Worm (Caenorhabditis elegans) whole organism, dauer: ENCODE measurements around the gene nkb-3.

ENCODE experiments used
- unc-62 ChIP-seq: sonication (generic microtip); optimal IDR thresholded peaks from 2 replicates; lab custom pipeline; 2017; ENCODE audit warnings: missing biosample characterization, missing genetic modification reagents, missing genetic modification characterization

The nkb-3 gene

ce11 chrX:13770508-13770978 lies at the start of gene nkb-3:
Gene nkb-3 (minus strand): TSS chrX:13770558.
- TF ChIP-seq unc-62 (GFP tag; lab: Kevin White, UChicago): no peak

- no peak for TF ChIP-seq unc-62 (GFP tag; lab: Kevin White, UChicago)
These were observed 48.4 kb upstream of the nkb-3 start for ce11 chrX:13818791-13819190.

ce11 chrX:13811929-13812328 lies 41.6 kb upstream of the nkb-3 start:
- TF ChIP-seq unc-62 (GFP tag; lab: Kevin White, UChicago): no peak

ce11 chrX:13811156-13811555 lies 40.8 kb upstream of the nkb-3 start:
- no peak for TF ChIP-seq unc-62 (GFP tag; lab: Kevin White, UChicago)

- TF ChIP-seq unc-62 (GFP tag; lab: Kevin White, UChicago): no peak
These were observed 39.4 kb upstream of the nkb-3 start, which contains the start of gene obr-3 for ce11 chrX:13809773-13810172. Gene obr-3 (minus strand): TSS chrX:13809873.

- no peak for TF ChIP-seq unc-62 (GFP tag; lab: Kevin White, UChicago)
These were observed 32.9 kb upstream of the nkb-3 start for ce11 chrX:13803246-13803645.

- no peak for TF ChIP-seq unc-62 (GFP tag; lab: Kevin White, UChicago)
These were observed 23.2 kb upstream of the nkb-3 start, which contains the start of gene ZK1086.2 for ce11 chrX:13793525-13793924. Gene ZK1086.2 (minus strand): TSS chrX:13793625.

- TF ChIP-seq unc-62 (GFP tag; lab: Kevin White, UChicago): no peak
These were observed 20.2 kb upstream of the nkb-3 start, which contains the start of gene ZK1086.3 for ce11 chrX:13790532-13790931. Gene ZK1086.3 (plus strand): TSS chrX:13790832.

- no peak for TF ChIP-seq unc-62 (GFP tag; lab: Kevin White, UChicago)
These were observed 14.9 kb upstream of the nkb-3 start, which contains the start of gene F55F3.4 for ce11 chrX:13785268-13785667. Gene F55F3.4 (plus strand): TSS chrX:13785568.

- no peak for TF ChIP-seq unc-62 (GFP tag; lab: Kevin White, UChicago)
These were observed 11.7 kb upstream of the nkb-3 start for ce11 chrX:13782074-13782462.

- TF ChIP-seq unc-62 (GFP tag; lab: Kevin White, UChicago): no peak
These were observed 11.2 kb upstream of the nkb-3 start for ce11 chrX:13781445-13782073.

ce11 chrX:13775508-13775907 lies 5.2 kb upstream of the nkb-3 start:
- no peak for TF ChIP-seq unc-62 (GFP tag; lab: Kevin White, UChicago)

ce11 chrX:13774144-13774543 lies 3.8 kb upstream of the nkb-3 start:
- no peak for TF ChIP-seq unc-62 (GFP tag; lab: Kevin White, UChicago)

ce11 chrX:13772734-13773133 lies 2.4 kb upstream of the nkb-3 start:
- TF ChIP-seq unc-62 (GFP tag; lab: Kevin White, UChicago): no peak

- no peak for TF ChIP-seq unc-62 (GFP tag; lab: Kevin White, UChicago)
These were observed 1.8 kb downstream of the nkb-3 start for ce11 chrX:13768562-13768961.

ce11 chrX:13767282-13767681 lies 3.1 kb downstream of the nkb-3 start:
- no peak for TF ChIP-seq unc-62 (GFP tag; lab: Kevin White, UChicago)
